Worm (Caenorhabditis elegans): Measurements from ENCODE around the gene F44B9.9.

DNA sequence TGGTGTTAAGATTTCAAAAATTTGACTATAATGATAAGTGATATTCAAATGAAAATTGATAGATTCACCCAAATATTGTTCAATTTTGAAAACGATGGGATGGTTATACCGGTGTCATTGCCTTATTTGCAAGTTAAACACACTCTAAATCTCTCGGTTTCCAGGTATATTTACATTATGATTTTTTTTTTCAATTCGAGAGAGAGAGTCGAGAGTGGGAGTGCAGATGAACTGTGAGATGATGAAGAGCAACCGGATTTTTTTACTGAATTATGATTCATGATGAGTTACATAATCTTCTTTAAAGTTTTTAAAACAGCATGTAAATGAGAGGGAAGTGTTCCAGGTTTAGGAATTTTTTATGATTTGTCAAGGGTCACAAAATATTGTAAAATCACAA lies 2.7 kb upstream of the F44B9.9 start, which contains the start of gene F44B9.10:
- TF ChIP-seq lin-35 (GFP tag; optimal IDR thresholded peaks at IDR 0.05) (no peak), rcor-1 (GFP tag; IDR thresholded peaks at IDR 0.05) (no peak), rec-8 (tag; optimal IDR thresholded peaks at IDR 0.05) (no peak), mel-28 (tag; optimal IDR thresholded peaks at IDR 0.05; ENCODE audit: borderline replicate concordance) (no peak), atf-7 (tag; optimal IDR thresholded peaks at IDR 0.05) (no peak), ceh-100 (GFP tag; IDR thresholded peaks at IDR 0.05) (no peak), egl-18 (GFP tag; IDR thresholded peaks at IDR 0.05) (no peak), aptf-2 (GFP tag; conservative IDR thresholded peaks at IDR 0.05) (no peak), nhr-179 (tag; optimal IDR thresholded peaks at IDR 0.05) (no peak), sea-2 (GFP tag; IDR thresholded peaks at IDR 0.05) (no peak)
